Worm (Caenorhabditis elegans): ENCODE data around the gene F59C12.3.

DNA sequence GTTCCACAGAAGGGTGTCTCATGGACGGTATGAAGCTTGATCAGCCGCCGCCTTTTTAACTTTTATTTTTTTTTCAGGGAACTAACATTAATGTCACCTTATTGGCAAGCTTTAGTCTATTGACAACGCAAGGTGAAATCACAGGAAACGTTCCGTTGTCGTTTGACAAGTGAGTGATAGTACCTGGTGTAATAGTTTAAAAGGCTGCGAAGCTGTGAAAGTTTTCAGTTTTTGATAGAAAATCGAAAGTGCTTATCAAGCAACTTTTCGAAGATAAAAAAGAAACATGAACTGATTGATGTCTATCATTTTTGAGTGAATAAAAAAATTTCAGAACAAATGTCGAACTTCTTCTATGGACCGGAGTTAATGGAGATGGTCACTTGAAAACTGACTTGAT is 24.8 kb upstream of the F59C12.3 start:
- TF ChIP-seq ztf-4 (tag; optimal IDR thresholded peaks at IDR 0.05) (no peak), nhr-11 (tag; optimal IDR thresholded peaks at IDR 0.05) (no peak), nhr-237 (tag; optimal IDR thresholded peaks at IDR 0.05) (no peak), ama-1 (optimal IDR thresholded peaks at IDR 0.05) (no peak), nhr-23 (tag; optimal IDR thresholded peaks at IDR 0.05) (no peak), unc-39 (tag; optimal IDR thresholded peaks at IDR 0.05) (no peak)

Data from whole organism, L2 larva.